In the genomic region with DNA sequence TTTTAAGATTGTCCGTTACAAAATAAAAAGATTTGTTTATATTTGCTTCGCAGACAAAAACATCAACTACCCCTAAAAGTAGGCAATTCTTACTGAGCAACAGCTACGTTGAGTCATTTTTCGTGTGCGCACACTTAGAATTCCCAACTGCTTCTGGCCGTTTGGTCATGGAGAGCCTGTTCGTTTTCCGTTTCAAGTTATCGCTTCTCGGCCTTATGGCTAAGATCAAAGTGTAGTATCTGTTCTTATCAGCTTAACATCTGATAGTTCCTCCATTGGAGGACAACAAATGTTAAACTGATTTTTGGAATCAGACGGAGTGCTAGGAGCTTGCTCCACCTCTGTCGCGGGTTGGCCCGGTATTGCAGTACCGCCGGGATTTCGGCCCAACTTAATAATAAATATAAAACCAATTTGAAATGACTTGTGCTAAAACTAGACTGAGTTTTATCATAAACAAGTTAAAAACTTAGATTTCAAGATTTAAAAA, we compare ENCODE assay signal across 1 fruit fly cellular context.
TF ChIP-seq lines count a peak whose summit lies in the region.
"Not testable (repeated sequence)": the region's sequence is repeated elsewhere in the genome, so short reads cannot be mapped to it uniquely, and the experiment has no call there.

No protein-coding gene starts in this region.

TF ChIP-seq in whole organism, embryonic, 481 proteins besides CTCF, POLR2A, EP300 and RAD21 (continued from another document and continues in another):
- TF ChIP-seq Opbp (GFP tag; IDR thresholded peaks at IDR 0.05; lab: Robert Waterston, UW; ENCODE audit: partially characterized antibody) (peak; percentile 72), CG12104 (GFP tag; optimal IDR thresholded peaks at IDR 0.05; lab: Kevin White, UChicago) (peak; percentile 5), sens (GFP tag; lab: Kevin White, UChicago) (peak; percentile 93), dpn (GFP tag; optimal IDR thresholded peaks at IDR 0.05; lab: Kevin White, UChicago) (peak; percentile 40 to 74), pan (GFP tag; optimal IDR thresholded peaks at IDR 0.05 in 1 of 2, IDR thresholded peaks at IDR 0.05 in 1 of 2) (peak in 1 of 2 experiments; percentile 73), Hr51 (GFP tag; optimal IDR thresholded peaks at IDR 0.05; lab: Kevin White, UChicago) (peak in 1 of 2 experiments; percentile 47), Rfx (GFP tag; IDR thresholded peaks at IDR 0.05; lab: Robert Waterston, UW) (peak; percentile 56; the same call in 1 of the 2 replicates), bab2 (GFP tag; optimal IDR thresholded peaks at IDR 0.05; lab: Kevin White, UChicago) (peak; percentile 14), Med (GFP tag; lab: Kevin White, UChicago) (peak; percentile 97), CG6791 (GFP tag; IDR thresholded peaks at IDR 0.05; lab: Robert Waterston, UW; ENCODE audit: partially characterized antibody) (0 out of 3 replicates have a peak, but pooled peaks have one; percentile 63), tgo (GFP tag; IDR thresholded peaks at IDR 0.05; lab: Robert Waterston, UW) (peak; percentile 47; the same call in 2 of the 3 replicates), HHEX (GFP tag; optimal IDR thresholded peaks at IDR 0.05; lab: Kevin White, UChicago) (peak; percentile 69), CG8924 (tag; optimal IDR thresholded peaks at IDR 0.05; lab: Kevin White, UChicago) (peak; percentile 20), CG14860 (GFP tag; IDR thresholded peaks at IDR 0.05; lab: Robert Waterston, UW; ENCODE audit: partially characterized antibody) (peak; percentile 48), pnt (GFP tag; optimal IDR thresholded peaks at IDR 0.05; lab: Kevin White, UChicago) (peak; percentile 2), z (GFP tag; IDR thresholded peaks at IDR 0.05; lab: Robert Waterston, UW) (peak; percentile 59; the same call in 2 of the 3 replicates), mld (GFP tag; IDR thresholded peaks at IDR 0.05; lab: Robert Waterston, UW; ENCODE audit: partially characterized antibody) (peak; percentile 69; the same call in 2 of the 3 replicates), E2f2 (GFP tag; IDR thresholded peaks at IDR 0.05; lab: Robert Waterston, UW) (peak; percentile 40; the same call in 1 of the 2 replicates), zfh1 (GFP tag; IDR thresholded peaks at IDR 0.05; lab: Robert Waterston, UW) (peak; percentile 77), wdn (GFP tag; IDR thresholded peaks at IDR 0.05; lab: Robert Waterston, UW) (0 out of 2 replicates have a peak, but pooled peaks have one; percentile 29), stwl (tag; optimal IDR thresholded peaks at IDR 0.05; lab: Kevin White, UChicago) (peak; percentile 5), CG8765 (GFP tag; IDR thresholded peaks at IDR 0.05; lab: Robert Waterston, UW) (peak; percentile 46; the same call in 1 of the 2 replicates), CG13296 (GFP tag; optimal IDR thresholded peaks at IDR 0.05; lab: Kevin White, UChicago) (peak; percentile 25), CG2199 (GFP tag; IDR thresholded peaks at IDR 0.05; lab: Robert Waterston, UW) (peak; percentile 86), dmrt11E (tag; optimal IDR thresholded peaks at IDR 0.05; lab: Kevin White, UChicago) (peak; percentile 27), Gug (GFP tag; IDR thresholded peaks at IDR 0.05; lab: Robert Waterston, UW) (peak; percentile 49; the same call in 2 of the 4 replicates), gro (GFP tag; optimal IDR thresholded peaks at IDR 0.05; lab: Kevin White, UChicago) (peak; percentile 84), CG10979 (tag; optimal IDR thresholded peaks at IDR 0.05; lab: Kevin White, UChicago) (peak; percentile 42), CG1602 (GFP tag; optimal IDR thresholded peaks at IDR 0.05; lab: Kevin White, UChicago) (peak; percentile 6), sob (GFP tag; IDR thresholded peaks at IDR 0.05; lab: Robert Waterston, UW) (peak; percentile 81), CG3281 (GFP tag; optimal IDR thresholded peaks at IDR 0.05; lab: Kevin White, UChicago) (peak; percentile 24), mam (GFP tag; optimal IDR thresholded peaks at IDR 0.05; lab: Kevin White, UChicago) (peak; percentile 36), CG10654 (GFP tag; optimal IDR thresholded peaks at IDR 0.05; lab: Kevin White, UChicago) (peak; percentile 20), cwo (GFP tag; optimal IDR thresholded peaks at IDR 0.05; lab: Kevin White, UChicago) (peak; percentile 52), Pdp1 (GFP tag; optimal IDR thresholded peaks at IDR 0.05; lab: Kevin White, UChicago) (peak; percentile 50 to 60), ase (GFP tag; IDR thresholded peaks at IDR 0.05; lab: Robert Waterston, UW) (0 out of 3 replicates have a peak, but pooled peaks have one; percentile 43), scrt (GFP tag; optimal IDR thresholded peaks at IDR 0.05; lab: Kevin White, UChicago) (peak; percentile 39), CG34376 (GFP tag; optimal IDR thresholded peaks at IDR 0.05; lab: Kevin White, UChicago) (peak; percentile 88), slbo (GFP tag; IDR thresholded peaks at IDR 0.05; lab: Robert Waterston, UW) (peak; percentile 80), CG4820 (GFP tag; optimal IDR thresholded peaks at IDR 0.05; lab: Kevin White, UChicago) (peak; percentile 17), Trl (GFP tag; optimal IDR thresholded peaks at IDR 0.05; lab: Kevin White, UChicago) (peak; percentile 75), CG4360 (GFP tag; IDR thresholded peaks at IDR 0.05; lab: Robert Waterston, UW) (peak; percentile 49), CG2875 (GFP tag; optimal IDR thresholded peaks at IDR 0.05; lab: Kevin White, UChicago) (peak; percentile 51), CG11695 (GFP tag; IDR thresholded peaks at IDR 0.05; lab: Robert Waterston, UW) (peak; percentile 42; the same call in 1 of the 3 replicates), pzg (GFP tag; optimal IDR thresholded peaks at IDR 0.05; lab: Kevin White, UChicago) (peak; percentile 3), Mrtf (GFP tag; IDR thresholded peaks at IDR 0.05; lab: Robert Waterston, UW) (0 out of 3 replicates have a peak, but pooled peaks have one; percentile 15), tin (GFP tag; optimal IDR thresholded peaks at IDR 0.05; lab: Kevin White, UChicago) (peak; percentile 40), CG31224 (GFP tag; IDR thresholded peaks at IDR 0.05; lab: Robert Waterston, UW) (peak; percentile 33; the same call in 1 of the 2 replicates), Eip74EF (GFP tag; optimal IDR thresholded peaks at IDR 0.05; lab: Kevin White, UChicago) (peak in 1 of 2 experiments; percentile 35), repo (GFP tag; optimal IDR thresholded peaks at IDR 0.05; lab: Kevin White, UChicago) (peak; percentile 73), CG14710 (tag; optimal IDR thresholded peaks at IDR 0.05; lab: Kevin White, UChicago) (peak; percentile 29), CG7987 (GFP tag; optimal IDR thresholded peaks at IDR 0.05; lab: Kevin White, UChicago) (peak; percentile 59), btn (GFP tag; optimal IDR thresholded peaks at IDR 0.05; lab: Kevin White, UChicago) (peak; percentile 52), Fer3 (tag; optimal IDR thresholded peaks at IDR 0.05; lab: Kevin White, UChicago) (peak; percentile 62), CG3838 (GFP tag; optimal IDR thresholded peaks at IDR 0.05; lab: Kevin White, UChicago) (peak; percentile 27), CG12769 (tag; optimal IDR thresholded peaks at IDR 0.05; lab: Kevin White, UChicago) (peak; percentile 70), CG18476 (GFP tag; optimal IDR thresholded peaks at IDR 0.05; lab: Kevin White, UChicago) (peak; percentile 69), CG3726 (GFP tag; IDR thresholded peaks at IDR 0.05; lab: Robert Waterston, UW) (peak; percentile 46; the same call in 1 of the 3 replicates), NC2β (GFP tag; optimal IDR thresholded peaks at IDR 0.05; lab: Kevin White, UChicago) (peak; percentile 69), gt (GFP tag; IDR thresholded peaks at IDR 0.05; lab: Robert Waterston, UW) (peak; percentile 44; the same call in 1 of the 2 replicates), Fer1 (GFP tag; optimal IDR thresholded peaks at IDR 0.05; lab: Kevin White, UChicago) (peak; percentile 10), tx (GFP tag; optimal IDR thresholded peaks at IDR 0.05; lab: Kevin White, UChicago) (peak; percentile 51), CG13894 (tag; optimal IDR thresholded peaks at IDR 0.05; lab: Kevin White, UChicago) (peak; percentile 90), Antp (GFP tag; optimal IDR thresholded peaks at IDR 0.05; lab: Kevin White, UChicago) (peak; percentile 75), lmd (GFP tag; IDR thresholded peaks at IDR 0.05; lab: Robert Waterston, UW) (0 out of 2 replicates have a peak, but pooled peaks have one; percentile 20), inv (GFP tag; IDR thresholded peaks at IDR 0.05; lab: Robert Waterston, UW; ENCODE audit: partially characterized antibody) (peak; percentile 33; the same call in 1 of the 2 replicates), pb (GFP tag; optimal IDR thresholded peaks at IDR 0.05; lab: Kevin White, UChicago) (peak; percentile 42), lbe (GFP tag; optimal IDR thresholded peaks at IDR 0.05; lab: Kevin White, UChicago) (peak; percentile 40), Sox102F (GFP tag; optimal IDR thresholded peaks at IDR 0.05; lab: Kevin White, UChicago) (peak; percentile 38), CG7786 (GFP tag; optimal IDR thresholded peaks at IDR 0.05; lab: Kevin White, UChicago) (peak; percentile 47), Dbx (GFP tag; IDR thresholded peaks at IDR 0.05; lab: Robert Waterston, UW) (peak; percentile 86), CG17829 (tag; optimal IDR thresholded peaks at IDR 0.05; lab: Kevin White, UChicago) (peak; percentile 73), H15 (GFP tag; IDR thresholded peaks at IDR 0.05; lab: Robert Waterston, UW) (peak; percentile 55; the same call in 1 of the 3 replicates), Camta (GFP tag; optimal IDR thresholded peaks at IDR 0.05; lab: Kevin White, UChicago) (peak; percentile 50), HmgZ (tag; optimal IDR thresholded peaks at IDR 0.05; lab: Kevin White, UChicago) (peak; percentile 25), chm (GFP tag; IDR thresholded peaks at IDR 0.05; lab: Robert Waterston, UW) (peak; percentile 72; the same call in 1 of the 2 replicates), so (GFP tag; IDR thresholded peaks at IDR 0.05; lab: Robert Waterston, UW) (peak; percentile 62; the same call in 1 of the 3 replicates), Bgb (GFP tag; IDR thresholded peaks at IDR 0.05; lab: Robert Waterston, UW; ENCODE audit: partially characterized antibody) (peak; percentile 73), stc (GFP tag; IDR thresholded peaks at IDR 0.05; lab: Robert Waterston, UW) (peak; percentile 50; the same call in 1 of the 2 replicates), CG6689 (GFP tag; IDR thresholded peaks at IDR 0.05; lab: Robert Waterston, UW) (peak; percentile 26; the same call in 1 of the 2 replicates), CG14441 (GFP tag; IDR thresholded peaks at IDR 0.05; lab: Robert Waterston, UW) (peak; percentile 43; the same call in 1 of the 2 replicates), MBD-R2 (GFP tag; IDR thresholded peaks at IDR 0.05; lab: Robert Waterston, UW) (peak; percentile 34; the same call in 1 of the 2 replicates), pho (GFP tag; optimal IDR thresholded peaks at IDR 0.05; lab: Kevin White, UChicago) (peak; percentile 56), sens-2 (GFP tag; IDR thresholded peaks at IDR 0.05; lab: Robert Waterston, UW) (0 out of 2 replicates have a peak, but pooled peaks have one; percentile 41), Rx (GFP tag; IDR thresholded peaks at IDR 0.05; lab: Robert Waterston, UW) (0 out of 2 replicates have a peak, but pooled peaks have one; percentile 14), Xrp1 (GFP tag; IDR thresholded peaks at IDR 0.05; lab: Robert Waterston, UW) (peak; percentile 72), CG7839 (tag; optimal IDR thresholded peaks at IDR 0.05; lab: Kevin White, UChicago) (peak; percentile 67), ssp (GFP tag; IDR thresholded peaks at IDR 0.05; lab: Robert Waterston, UW) (peak; percentile 29; the same call in 1 of the 2 replicates), Fer2 (tag; optimal IDR thresholded peaks at IDR 0.05; lab: Kevin White, UChicago) (peak; percentile 1), Sry-δ (GFP tag; optimal IDR thresholded peaks at IDR 0.05; lab: Kevin White, UChicago) (peak; percentile 29), kay (GFP tag; optimal IDR thresholded peaks at IDR 0.05; lab: Kevin White, UChicago) (peak; percentile 88), phol (tag; optimal IDR thresholded peaks at IDR 0.05; lab: Kevin White, UChicago) (peak; percentile 7), CG16863 (GFP tag; optimal IDR thresholded peaks at IDR 0.05; lab: Kevin White, UChicago) (peak; percentile 31), NK7.1 (GFP tag; optimal IDR thresholded peaks at IDR 0.05; lab: Kevin White, UChicago) (peak; percentile 3), Scr (GFP tag; IDR thresholded peaks at IDR 0.05; lab: Robert Waterston, UW; ENCODE audit: partially characterized antibody) (peak; percentile 47), insv (GFP tag; optimal IDR thresholded peaks at IDR 0.05; lab: Kevin White, UChicago) (peak in 1 of 2 experiments; percentile 63), onecut (GFP tag; IDR thresholded peaks at IDR 0.05; lab: Robert Waterston, UW) (peak; percentile 50; the same call in 1 of the 2 replicates), Mad (GFP tag; optimal IDR thresholded peaks at IDR 0.05; lab: Kevin White, UChicago) (peak; percentile 70), chinmo (GFP tag; IDR thresholded peaks at IDR 0.05; lab: Robert Waterston, UW; ENCODE audit: partially characterized antibody) (0 out of 4 replicates have a peak, but pooled peaks have one; percentile 51), CG10267 (tag; optimal IDR thresholded peaks at IDR 0.05; lab: Kevin White, UChicago) (peak; percentile 7), slou (GFP tag; optimal IDR thresholded peaks at IDR 0.05; lab: Kevin White, UChicago) (peak; percentile 26), CG6272 (GFP tag; IDR thresholded peaks at IDR 0.05; lab: Robert Waterston, UW) (peak; percentile 28; the same call in 1 of the 2 replicates), Nf-YA (GFP tag; IDR thresholded peaks at IDR 0.05; lab: Robert Waterston, UW) (peak; percentile 68), ci (GFP tag; IDR thresholded peaks at IDR 0.05; lab: Robert Waterston, UW) (peak; percentile 74), CG5245 (GFP tag; optimal IDR thresholded peaks at IDR 0.05; lab: Kevin White, UChicago) (peak; percentile 37), sim (GFP tag; IDR thresholded peaks at IDR 0.05; lab: Robert Waterston, UW) (0 out of 2 replicates have a peak, but pooled peaks have one; percentile 16), rib (GFP tag; IDR thresholded peaks at IDR 0.05; lab: Robert Waterston, UW) (peak; percentile 67), CG12659 (GFP tag; optimal IDR thresholded peaks at IDR 0.05; lab: Kevin White, UChicago) (peak; percentile 41), CG10959 (GFP tag; IDR thresholded peaks at IDR 0.05; lab: Robert Waterston, UW) (peak; percentile 75), fd64A (GFP tag; optimal IDR thresholded peaks at IDR 0.05; lab: Kevin White, UChicago) (peak; percentile 35), CG13624 (GFP tag; optimal IDR thresholded peaks at IDR 0.05; lab: Kevin White, UChicago) (peak; percentile 71), Jarid2 (GFP tag; optimal IDR thresholded peaks at IDR 0.05; lab: Kevin White, UChicago) (peak; percentile 69), NC2α (GFP tag; optimal IDR thresholded peaks at IDR 0.05; lab: Kevin White, UChicago) (peak; percentile 53)
- TF ChIP-seq pan, Trl (optimal IDR thresholded peaks at IDR 0.05; lab: Kevin White, UChicago): not testable (repeated sequence)
